Fruit fly (Drosophila melanogaster): ENCODE results near the gene Nemp.

Gene Nemp

dm6 chrX:16650078-16651063 is 4.4 kb downstream of the Nemp start:
- TF ChIP-seq noc (tag; optimal IDR thresholded peaks at IDR 0.05) = peak; percentile 29

- no peak for TF ChIP-seq noc (tag; optimal IDR thresholded peaks at IDR 0.05)
These were observed 6.4 kb downstream of the Nemp start for dm6 chrX:16648435-16648781.

dm6 chrX:16647737-16648434 is 6.9 kb downstream of the Nemp start:
- TF ChIP-seq noc (tag; optimal IDR thresholded peaks at IDR 0.05) = no peak

dm6 chrX:16647092-16647632 is 7.7 kb downstream of the Nemp start:
- TF ChIP-seq noc (tag; optimal IDR thresholded peaks at IDR 0.05) = no peak

- no peak for TF ChIP-seq noc (tag; optimal IDR thresholded peaks at IDR 0.05)
These were observed 9.3 kb downstream of the Nemp start for dm6 chrX:16645472-16645871.

dm6 chrX:16644535-16645131 is 10.2 kb downstream of the Nemp start:
- TF ChIP-seq noc (tag; optimal IDR thresholded peaks at IDR 0.05) = no peak

dm6 chrX:16643363-16643946 is 11.4 kb downstream of the Nemp start:
- no peak for TF ChIP-seq noc (tag; optimal IDR thresholded peaks at IDR 0.05)

- no peak for TF ChIP-seq noc (tag; optimal IDR thresholded peaks at IDR 0.05)
These were observed 13.8 kb downstream of the Nemp start for dm6 chrX:16641101-16641420.

- TF ChIP-seq noc (tag; optimal IDR thresholded peaks at IDR 0.05) = no peak
These were observed 14.3 kb downstream of the Nemp start, which contains the start of the genes SNRPG and mthl1 for dm6 chrX:16640260-16641100. SNRPG (minus strand) TSS chrX:16640419. mthl1 (plus strand) TSS chrX:16640968.

dm6 chrX:16637594-16638485 is 17.0 kb downstream of the Nemp start, which contains the start of gene RpS19a:
RpS19a (plus strand) TSS chrX:16637894.
- peak; percentile 66 for TF ChIP-seq noc (tag; optimal IDR thresholded peaks at IDR 0.05)

- no peak for TF ChIP-seq noc (tag; optimal IDR thresholded peaks at IDR 0.05)
These were observed 17.7 kb downstream of the Nemp start, which contains the start of gene Rok for dm6 chrX:16637106-16637590. Rok (minus strand) TSS chrX:16637414.

dm6 chrX:16633181-16633957 is 21.4 kb downstream of the Nemp start:
- no peak for TF ChIP-seq noc (tag; optimal IDR thresholded peaks at IDR 0.05)

dm6 chrX:16632135-16632534 is 22.7 kb downstream of the Nemp start, which contains the start of gene CG9777:
CG9777 (minus strand) TSS chrX:16632235.
- TF ChIP-seq noc (tag; optimal IDR thresholded peaks at IDR 0.05) = no peak

Measured in whole organism, larva.